Worm (Caenorhabditis elegans) whole organism, L4 larva: ENCODE data around the gene F54B11.7.

Source experiments
- F37D6.2 ChIP-seq: sonication (generic microtip); optimal IDR thresholded peaks from 2 replicates; lab custom pipeline; 2016; ENCODE audit warnings: mild to moderate bottlenecking, missing genetic modification characterization, missing compliant biosample characterization
- dmd-8 ChIP-seq: fragments of 200-800 bp; sonication (Bioruptor generic); IDR thresholded peaks from 2 replicates; pipeline ENCODE4 v1.3.6; 2022; ENCODE audit warnings: missing genetic modification characterization, missing compliant biosample characterization
- dve-1 ChIP-seq: sonication (generic microtip); optimal IDR thresholded peaks from 2 replicates; lab custom pipeline; 2017; ENCODE audit warnings: antibody characterized with exemption, mild to moderate bottlenecking, missing genetic modification characterization, missing compliant biosample characterization; ENCODE audit not compliant: insufficient read depth
- fkh-10 ChIP-seq: fragments of 150-350 bp; optimal IDR thresholded peaks from 2 replicates; lab custom pipeline; 2014; ENCODE audit warnings: missing biosample characterization, missing genetic modification reagents, missing genetic modification characterization
- fos-1 ChIP-seq: fragments of 150-350 bp; optimal IDR thresholded peaks from 2 replicates; lab custom pipeline; 2014; ENCODE audit warnings: missing biosample characterization, missing genetic modification characterization
- nhr-10 ChIP-seq: fragments of 150-350 bp; optimal IDR thresholded peaks from 2 replicates; lab custom pipeline; 2014; ENCODE audit warnings: missing biosample characterization, missing genetic modification characterization
- nhr-28 ChIP-seq: fragments of 150-350 bp; optimal IDR thresholded peaks from 2 replicates; lab custom pipeline; 2014; ENCODE audit warnings: missing biosample characterization, missing genetic modification characterization
- nhr-77 ChIP-seq: fragments of 150-350 bp; optimal IDR thresholded peaks from 2 replicates; lab custom pipeline; 2014; ENCODE audit warnings: missing biosample characterization, missing genetic modification characterization
- pqm-1 ChIP-seq: sonication (generic microtip); optimal IDR thresholded peaks from 2 replicates; lab custom pipeline; 2017; ENCODE audit warnings: missing biosample characterization, missing genetic modification characterization
- snpc-4 ChIP-seq: fragments of 150-350 bp; optimal IDR thresholded peaks from 2 replicates; lab custom pipeline; 2014; ENCODE audit warnings: missing biosample characterization, missing genetic modification characterization
- unc-62 ChIP-seq, 3 experiments: fragments of 150-350 bp in 1 of 3; sonication (generic microtip); optimal IDR thresholded peaks in 2 of 3; peaks in 1 of 3; 1 replicate in 1 of 3; 2 replicates in 2 of 3; lab custom pipeline; 2014 to 2017; ENCODE audit warnings: missing biosample characterization in 3 of 3, missing genetic modification characterization in 3 of 3, missing genetic modification reagents in 3 of 3, missing genotype in 1 of 3

ce11 chrX:13633032-13633431 is 32.8 kb downstream of the F54B11.7 start:
- TF ChIP-seq dve-1 (no peak), nhr-28 (tag; lab: Kevin White, UChicago) (no peak), nhr-10 (tag; lab: Kevin White, UChicago) (no peak), unc-62 (GFP tag; optimal IDR thresholded peaks at IDR 0.05 in 1 of 2; lab: Kevin White, UChicago) (no peak), unc-62 (tag; optimal IDR thresholded peaks at IDR 0.05; lab: Kevin White, UChicago) (no peak), pqm-1 (tag; lab: Kevin White, UChicago) (no peak), snpc-4 (tag; lab: Kevin White, UChicago) (no peak), nhr-77 (no peak), fos-1 (tag; lab: Kevin White, UChicago) (no peak), fkh-10 (GFP tag; lab: Kevin White, UChicago) (no peak), F37D6.2 (tag; lab: Kevin White, UChicago) (no peak), dmd-8 (GFP tag; lab: Robert Waterston, UW) (no peak)
